Worm (Caenorhabditis elegans) whole organism, L2 larva: ENCODE measurements around the gene C14E2.11.

Source experiments
- R02D3.7 ChIP-seq: fragments of 150-350 bp; optimal IDR thresholded peaks from 2 replicates; lab custom pipeline; 2014; ENCODE audit warnings: missing biosample characterization, missing genetic modification characterization
- ama-1 ChIP-seq: fragments of 150-350 bp; optimal IDR thresholded peaks from 2 replicates; lab custom pipeline; 2018; ENCODE audit warnings: inconsistent platforms
- elt-3 ChIP-seq: sonication (generic microtip); optimal IDR thresholded peaks from 2 replicates; lab custom pipeline; 2017; ENCODE audit warnings: missing biosample characterization, missing genetic modification characterization
- gmeb-1 ChIP-seq: fragments of 150-350 bp; optimal IDR thresholded peaks from 2 replicates; lab custom pipeline; 2014; ENCODE audit warnings: missing biosample characterization, missing genetic modification characterization
- nhr-11 ChIP-seq: fragments of 150-350 bp; optimal IDR thresholded peaks from 2 replicates; lab custom pipeline; 2014; ENCODE audit warnings: missing biosample characterization, missing genetic modification characterization
- unc-62 ChIP-seq: fragments of 150-350 bp; optimal IDR thresholded peaks from 2 replicates; lab custom pipeline; 2014; ENCODE audit warnings: missing biosample characterization, missing genetic modification reagents, missing genetic modification characterization

DNA sequence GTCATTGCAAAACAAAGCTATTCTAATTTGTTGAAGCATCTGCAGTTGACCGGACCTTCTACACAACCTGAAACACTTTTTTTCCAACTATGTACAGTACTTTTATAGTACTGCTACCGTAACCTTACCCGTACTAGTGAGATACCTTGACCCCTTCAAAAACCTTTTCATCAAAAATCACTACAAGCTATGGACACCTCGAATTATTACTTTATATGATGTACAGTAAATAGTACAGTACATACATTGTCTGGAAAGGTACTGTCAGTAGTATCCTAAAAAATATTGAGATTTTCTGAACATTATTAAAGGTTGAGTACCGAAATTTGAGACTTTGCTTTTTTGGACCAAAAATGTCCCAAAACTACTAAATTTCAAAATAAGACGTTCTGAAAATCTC lies 15.6 kb upstream of the C14E2.11 start:
- TF ChIP-seq unc-62 (GFP tag; lab: Kevin White, UChicago): no peak
- TF ChIP-seq gmeb-1 (tag; lab: Kevin White, UChicago): no peak
- no peak for TF ChIP-seq ama-1 (lab: Kevin White, UChicago)
- TF ChIP-seq elt-3 (tag; lab: Kevin White, UChicago): no peak
- no peak for TF ChIP-seq R02D3.7 (tag; lab: Kevin White, UChicago)
- TF ChIP-seq nhr-11 (tag; lab: Kevin White, UChicago): no peak
